Worm (Caenorhabditis elegans) whole organism, late embryonic: ENCODE data around the gene fkh-5.

Experiments
- T23F11.4 ChIP-seq: fragments of 200-800 bp; sonication (Bioruptor generic); optimal IDR thresholded peaks from 2 replicates; lab custom pipeline; 2018; ENCODE audit warnings: mild to moderate bottlenecking, missing genetic modification characterization, missing compliant biosample characterization
- ceh-30 ChIP-seq: fragments of 150-350 bp; optimal IDR thresholded peaks from 2 replicates; lab custom pipeline; 2014; ENCODE audit warnings: missing biosample characterization, missing genetic modification characterization
- ceh-31 ChIP-seq: sonication (generic microtip); optimal IDR thresholded peaks from 2 replicates; lab custom pipeline; 2016; ENCODE audit warnings: missing genetic modification characterization, missing compliant biosample characterization
- hlh-15 ChIP-seq: sonication (generic microtip); optimal IDR thresholded peaks from 2 replicates; lab custom pipeline; 2016; ENCODE audit warnings: missing genetic modification characterization, missing compliant biosample characterization
- hlh-6 ChIP-seq: sonication (generic microtip); optimal IDR thresholded peaks from 2 replicates; lab custom pipeline; 2016; ENCODE audit warnings: missing genotype, missing genetic modification characterization, missing compliant biosample characterization
- nhr-232 ChIP-seq: sonication (generic microtip); optimal IDR thresholded peaks from 2 replicates; lab custom pipeline; 2016; ENCODE audit warnings: missing genetic modification characterization, missing compliant biosample characterization
- npax-4 ChIP-seq: sonication (generic microtip); optimal IDR thresholded peaks from 2 replicates; lab custom pipeline; 2016; ENCODE audit warnings: missing genetic modification characterization, missing compliant biosample characterization
- pqm-1 ChIP-seq: sonication (generic microtip); optimal IDR thresholded peaks from 2 replicates; lab custom pipeline; 2016; ENCODE audit warnings: missing genetic modification characterization, missing compliant biosample characterization
- pros-1 ChIP-seq: fragments of 150-350 bp; optimal IDR thresholded peaks from 2 replicates; lab custom pipeline; 2014; ENCODE audit warnings: missing biosample characterization, missing genetic modification reagents, missing genetic modification characterization
- syd-9 ChIP-seq: sonication (generic microtip); optimal IDR thresholded peaks from 2 replicates; lab custom pipeline; 2016; ENCODE audit warnings: mild to moderate bottlenecking, missing genetic modification characterization, moderate library complexity, missing compliant biosample characterization

The fkh-5 gene

DNA sequence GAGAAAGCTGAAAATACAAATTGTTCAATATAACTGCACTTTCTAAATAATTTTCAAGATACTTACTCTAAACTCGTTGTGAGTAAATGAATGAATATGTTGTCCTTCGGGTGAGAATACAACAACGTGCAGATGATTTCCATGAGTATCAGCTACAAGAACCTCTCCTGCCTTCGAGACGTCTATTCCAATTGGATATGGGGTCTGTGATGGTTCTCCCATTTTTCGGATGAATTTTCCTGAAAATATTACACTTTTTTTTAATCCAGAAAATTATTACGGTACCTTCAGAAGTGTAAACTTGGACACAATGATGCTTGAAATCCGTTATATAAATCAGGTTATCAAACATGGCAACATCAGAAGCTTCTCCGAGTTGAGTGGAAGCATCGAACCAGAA is 50.9 kb downstream of the fkh-5 start:
- TF ChIP-seq hlh-15 (tag; lab: Kevin White, UChicago) = no peak
- no peak for TF ChIP-seq nhr-232 (tag; lab: Kevin White, UChicago)
- no peak for TF ChIP-seq syd-9
- no peak for TF ChIP-seq hlh-6
- TF ChIP-seq ceh-31 (tag; lab: Kevin White, UChicago) = no peak
- no peak for TF ChIP-seq npax-4 (tag; lab: Kevin White, UChicago)
- TF ChIP-seq pqm-1 (tag; lab: Kevin White, UChicago) = no peak
- TF ChIP-seq pros-1 (tag; lab: Kevin White, UChicago) = no peak
- TF ChIP-seq ceh-30 (tag; lab: Kevin White, UChicago) = no peak
- TF ChIP-seq T23F11.4 (GFP tag; lab: Kevin White, UChicago) = no peak
